Worm (Caenorhabditis elegans) whole organism, late embryonic: ENCODE results near the gene gst-8.

Experiments
- C08G9.2 ChIP-seq: sonication (generic microtip); optimal IDR thresholded peaks from 2 replicates; lab custom pipeline; 2016; ENCODE audit warnings: mild to moderate bottlenecking, missing genetic modification characterization, moderate library complexity, missing compliant biosample characterization
- C38D4.7 ChIP-seq: fragments of 200-800 bp; sonication (Bioruptor generic); optimal IDR thresholded peaks from 2 replicates; lab custom pipeline; 2018; ENCODE audit warnings: mild to moderate bottlenecking, missing genetic modification characterization, moderate library complexity, missing compliant biosample characterization
- F13H6.1 ChIP-seq: sonication (generic microtip); optimal IDR thresholded peaks from 2 replicates; lab custom pipeline; 2016; ENCODE audit warnings: missing genetic modification characterization, missing compliant biosample characterization
- K09A11.1 ChIP-seq: sonication (generic microtip); optimal IDR thresholded peaks from 2 replicates; lab custom pipeline; 2017; ENCODE audit warnings: antibody characterized with exemption, mild to moderate bottlenecking, missing genetic modification characterization, missing compliant biosample characterization; ENCODE audit not compliant: insufficient read depth
- T23F11.4 ChIP-seq: fragments of 200-800 bp; sonication (Bioruptor generic); optimal IDR thresholded peaks from 2 replicates; lab custom pipeline; 2018; ENCODE audit warnings: mild to moderate bottlenecking, missing genetic modification characterization, missing compliant biosample characterization
- ama-1 ChIP-seq: fragments of 150-350 bp; optimal IDR thresholded peaks from 2 replicates; lab custom pipeline; 2014
- ceh-2 ChIP-seq: sonication (generic microtip); optimal IDR thresholded peaks from 2 replicates; lab custom pipeline; 2016; ENCODE audit warnings: missing genotype, missing genetic modification characterization, missing compliant biosample characterization
- ceh-22 ChIP-seq: sonication (generic microtip); optimal IDR thresholded peaks from 2 replicates; lab custom pipeline; 2017; ENCODE audit warnings: missing biosample characterization, missing genetic modification characterization
- ceh-30 ChIP-seq: fragments of 150-350 bp; optimal IDR thresholded peaks from 2 replicates; lab custom pipeline; 2014; ENCODE audit warnings: missing biosample characterization, missing genetic modification characterization
- ceh-31 ChIP-seq: sonication (generic microtip); optimal IDR thresholded peaks from 2 replicates; lab custom pipeline; 2016; ENCODE audit warnings: missing genetic modification characterization, missing compliant biosample characterization
- ceh-6 ChIP-seq: fragments of 200-800 bp; sonication (Bioruptor generic); optimal IDR thresholded peaks from 2 replicates; lab custom pipeline; 2018; ENCODE audit warnings: mild to moderate bottlenecking, missing genetic modification characterization, missing compliant biosample characterization
- ceh-9 ChIP-seq: sonication (generic microtip); optimal IDR thresholded peaks from 2 replicates; lab custom pipeline; 2016; ENCODE audit warnings: mild to moderate bottlenecking, missing genetic modification characterization, inconsistent platforms, missing compliant biosample characterization
- che-1 ChIP-seq: sonication (generic microtip); optimal IDR thresholded peaks from 2 replicates; lab custom pipeline; 2016; ENCODE audit warnings: mild to moderate bottlenecking, missing genetic modification characterization, missing compliant biosample characterization
- dmd-4 ChIP-seq: sonication (generic microtip); optimal IDR thresholded peaks from 2 replicates; lab custom pipeline; 2016; ENCODE audit warnings: borderline replicate concordance, missing genetic modification characterization, missing compliant biosample characterization
- dve-1 ChIP-seq: sonication (generic microtip); optimal IDR thresholded peaks from 2 replicates; lab custom pipeline; 2017; ENCODE audit warnings: antibody characterized with exemption, mild to moderate bottlenecking, missing genetic modification characterization, missing compliant biosample characterization
- elt-2 ChIP-seq: sonication (generic microtip); optimal IDR thresholded peaks from 2 replicates; lab custom pipeline; 2016; ENCODE audit warnings: missing genetic modification reagents, missing genetic modification characterization, missing compliant biosample characterization
- elt-4 ChIP-seq: sonication (generic microtip); optimal IDR thresholded peaks from 2 replicates; lab custom pipeline; 2016; ENCODE audit warnings: missing genetic modification characterization, missing compliant biosample characterization
- fax-1 ChIP-seq: sonication (generic microtip); optimal IDR thresholded peaks from 2 replicates; lab custom pipeline; 2016; ENCODE audit warnings: missing genotype, missing genetic modification characterization, missing compliant biosample characterization
- fkh-10 ChIP-seq: fragments of 150-350 bp; optimal IDR thresholded peaks from 2 replicates; lab custom pipeline; 2014; ENCODE audit warnings: missing biosample characterization, missing genetic modification reagents, missing genetic modification characterization
- gmeb-2 ChIP-seq: sonication (generic microtip); optimal IDR thresholded peaks from 2 replicates; lab custom pipeline; 2016; ENCODE audit warnings: missing genetic modification characterization, inconsistent platforms, missing compliant biosample characterization
- hlh-13 ChIP-seq: fragments of 200-800 bp; sonication (Bioruptor generic); optimal IDR thresholded peaks from 2 replicates; lab custom pipeline; 2018; ENCODE audit warnings: mild to moderate bottlenecking, missing genetic modification characterization, missing compliant biosample characterization
- hlh-6 ChIP-seq: sonication (generic microtip); optimal IDR thresholded peaks from 2 replicates; lab custom pipeline; 2016; ENCODE audit warnings: missing genotype, missing genetic modification characterization, missing compliant biosample characterization
- hlh-8 ChIP-seq: sonication (generic microtip); optimal IDR thresholded peaks from 2 replicates; lab custom pipeline; 2016; ENCODE audit warnings: missing genotype, missing genetic modification characterization, missing compliant biosample characterization
- lim-6 ChIP-seq: sonication (generic microtip); optimal IDR thresholded peaks from 2 replicates; lab custom pipeline; 2016; ENCODE audit warnings: missing genetic modification characterization, missing compliant biosample characterization
- nfya-1 ChIP-seq: sonication (generic microtip); optimal IDR thresholded peaks from 2 replicates; lab custom pipeline; 2017; ENCODE audit warnings: missing genetic modification characterization, mild to moderate bottlenecking, missing compliant biosample characterization, antibody characterized with exemption, moderate library complexity
- nhr-11 ChIP-seq: fragments of 150-350 bp; optimal IDR thresholded peaks from 2 replicates; lab custom pipeline; 2014; ENCODE audit warnings: missing biosample characterization, missing genetic modification characterization
- nhr-232 ChIP-seq: sonication (generic microtip); optimal IDR thresholded peaks from 2 replicates; lab custom pipeline; 2016; ENCODE audit warnings: missing genetic modification characterization, missing compliant biosample characterization
- npax-4 ChIP-seq: sonication (generic microtip); optimal IDR thresholded peaks from 2 replicates; lab custom pipeline; 2016; ENCODE audit warnings: missing genetic modification characterization, missing compliant biosample characterization
- pag-3 ChIP-seq: sonication (generic microtip); optimal IDR thresholded peaks from 2 replicates; lab custom pipeline; 2016; ENCODE audit warnings: missing compliant biosample characterization, missing genetic modification characterization, borderline replicate concordance
- pat-9 ChIP-seq: fragments of 200-800 bp; sonication (Bioruptor generic); optimal IDR thresholded peaks from 2 replicates; lab custom pipeline; 2018; ENCODE audit warnings: mild to moderate bottlenecking, missing genetic modification characterization, moderate library complexity, missing compliant biosample characterization
- pax-1 ChIP-seq: fragments of 150-350 bp; optimal IDR thresholded peaks from 2 replicates; lab custom pipeline; 2014; ENCODE audit warnings: missing biosample characterization, missing genetic modification characterization
- pha-2 ChIP-seq: sonication (generic microtip); optimal IDR thresholded peaks from 2 replicates; lab custom pipeline; 2017; ENCODE audit warnings: mild to moderate bottlenecking, missing genetic modification characterization, missing compliant biosample characterization
- pha-4 ChIP-seq: fragments of 150-350 bp; optimal IDR thresholded peaks from 2 replicates; lab custom pipeline; 2018; ENCODE audit warnings: missing biosample characterization, missing genetic modification reagents, missing genetic modification characterization
- pqm-1 ChIP-seq: sonication (generic microtip); optimal IDR thresholded peaks from 2 replicates; lab custom pipeline; 2016; ENCODE audit warnings: missing genetic modification characterization, missing compliant biosample characterization
- ref-2 ChIP-seq: sonication (generic microtip); optimal IDR thresholded peaks from 2 replicates; lab custom pipeline; 2016; ENCODE audit warnings: missing genetic modification characterization, missing compliant biosample characterization
- rnt-1 ChIP-seq: sonication (generic microtip); optimal IDR thresholded peaks from 2 replicates; lab custom pipeline; 2016; ENCODE audit warnings: missing genetic modification characterization, missing compliant biosample characterization
- sdc-2 ChIP-seq: sonication (generic microtip); optimal IDR thresholded peaks from 2 replicates; lab custom pipeline; 2016; ENCODE audit warnings: missing genotype, missing genetic modification characterization, missing compliant biosample characterization
- sox-2 ChIP-seq: fragments of 200-800 bp; sonication (Bioruptor generic); IDR thresholded peaks from 2 replicates; pipeline ENCODE4 v1.3.6; 2022; ENCODE audit warnings: missing genetic modification reagents, missing genetic modification characterization, missing compliant biosample characterization
- sox-4 ChIP-seq: sonication (generic microtip); optimal IDR thresholded peaks from 2 replicates; lab custom pipeline; 2017; ENCODE audit warnings: mild to moderate bottlenecking, missing genetic modification characterization, inconsistent platforms, missing compliant biosample characterization
- syd-9 ChIP-seq: sonication (generic microtip); optimal IDR thresholded peaks from 2 replicates; lab custom pipeline; 2016; ENCODE audit warnings: mild to moderate bottlenecking, missing genetic modification characterization, moderate library complexity, missing compliant biosample characterization
- tbx-2 ChIP-seq: sonication (generic microtip); optimal IDR thresholded peaks from 2 replicates; lab custom pipeline; 2016; ENCODE audit warnings: missing genetic modification characterization, missing compliant biosample characterization
- unc-3 ChIP-seq, 2 experiments: fragments of 200-800 bp in 1 of 2; sonication (Bioruptor generic) in 1 of 2; sonication (generic microtip) in 1 of 2; conservative IDR thresholded peaks in 1 of 2; optimal IDR thresholded peaks in 1 of 2; 2 replicates each; pipeline versions ENCODE4 v1.3.6 to Lab custom; 2016 to 2022; ENCODE audit warnings: missing compliant biosample characterization in 2 of 2, missing genetic modification characterization in 2 of 2, missing genetic modification reagents in 1 of 2
- unc-42 ChIP-seq: sonication (generic microtip); optimal IDR thresholded peaks from 2 replicates; lab custom pipeline; 2016; ENCODE audit warnings: missing genotype, missing genetic modification characterization, missing compliant biosample characterization
- ztf-16 ChIP-seq: sonication (generic microtip); optimal IDR thresholded peaks from 2 replicates; lab custom pipeline; 2017; ENCODE audit warnings: missing genetic modification characterization, missing compliant biosample characterization

The gst-8 gene

ce11 chrII:4851594-4852106, 31.9 kb upstream of the gst-8 start, which contains the start of gene dnj-9 (continued):
- peak; percentile 44 for TF ChIP-seq pha-2
- no peak for TF ChIP-seq pag-3 (tag; lab: Kevin White, UChicago)
- TF ChIP-seq pax-1 (tag; lab: Kevin White, UChicago): peak; percentile 20
- TF ChIP-seq tbx-2 (tag; lab: Kevin White, UChicago): peak; percentile 70
- peak; percentile 24 for TF ChIP-seq C38D4.7
- TF ChIP-seq dmd-4: no peak
- TF ChIP-seq fkh-10 (GFP tag; lab: Kevin White, UChicago): no peak
- peak; percentile 78 for TF ChIP-seq nfya-1
- TF ChIP-seq sox-2 (GFP tag; lab: Robert Waterston, UW): no peak; the same call in 1 of the 2 replicates
- no peak for TF ChIP-seq elt-4 (tag; lab: Kevin White, UChicago)
- TF ChIP-seq ref-2 (tag; lab: Kevin White, UChicago): peak; percentile 28
- TF ChIP-seq ceh-22 (tag; lab: Kevin White, UChicago): no peak
- TF ChIP-seq pqm-1 (tag; lab: Kevin White, UChicago): no peak
- TF ChIP-seq gmeb-2 (tag; lab: Kevin White, UChicago): peak; percentile 19
- TF ChIP-seq sdc-2 (tag; lab: Kevin White, UChicago): peak; percentile 10
- no peak for TF ChIP-seq pha-4
- peak; percentile 56 for TF ChIP-seq sox-4 (tag; lab: Kevin White, UChicago)
- TF ChIP-seq nhr-232 (tag; lab: Kevin White, UChicago): peak; percentile 6
- TF ChIP-seq hlh-6: peak; percentile 14
- peak; percentile 46 for TF ChIP-seq dve-1 (tag; lab: Kevin White, UChicago)
- peak; percentile 1 for TF ChIP-seq fax-1
- 0 out of 2 replicates have a peak, but pooled peaks have one; percentile 22 for TF ChIP-seq unc-3 (GFP tag; conservative IDR thresholded peaks at IDR 0.05; lab: Robert Waterston, UW)
- peak; percentile 27 for TF ChIP-seq unc-3 (tag; optimal IDR thresholded peaks at IDR 0.05; lab: Kevin White, UChicago)
- TF ChIP-seq pat-9: peak; percentile 37
- peak; percentile 32 for TF ChIP-seq ztf-16 (tag; lab: Kevin White, UChicago)
- TF ChIP-seq hlh-8 (tag; lab: Kevin White, UChicago): peak; percentile 11
- TF ChIP-seq hlh-13: no peak
- peak; percentile 45 for TF ChIP-seq C08G9.2 (tag; lab: Kevin White, UChicago)

DNA sequence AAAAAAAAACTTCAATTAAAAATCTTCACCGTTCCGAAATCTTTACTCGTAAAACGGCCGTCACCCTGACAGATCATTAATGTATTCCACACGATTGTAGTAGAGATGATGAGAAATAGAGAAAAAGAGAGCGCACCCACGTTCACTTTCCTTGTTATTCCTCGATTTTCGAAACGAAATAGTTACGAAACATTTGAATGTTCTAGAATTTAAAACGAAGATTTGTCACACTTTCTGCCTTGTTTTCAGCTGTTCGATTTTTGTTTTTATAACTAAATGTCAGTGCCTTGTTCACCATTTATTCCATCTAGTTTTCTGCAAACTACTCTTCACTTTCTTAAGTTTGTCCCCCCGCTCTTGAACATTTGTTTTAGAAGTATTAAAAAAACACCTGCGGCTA, 28.8 kb upstream of the gst-8 start:
- TF ChIP-seq tbx-2 (tag; lab: Kevin White, UChicago) (no peak), ceh-9 (tag; lab: Kevin White, UChicago) (no peak), elt-2 (no peak), unc-3 (GFP tag; conservative IDR thresholded peaks at IDR 0.05; lab: Robert Waterston, UW) (no peak), unc-3 (tag; optimal IDR thresholded peaks at IDR 0.05; lab: Kevin White, UChicago) (no peak), hlh-6 (no peak), pax-1 (tag; lab: Kevin White, UChicago) (no peak), che-1 (tag; lab: Kevin White, UChicago) (no peak), pqm-1 (tag; lab: Kevin White, UChicago) (no peak), sdc-2 (tag; lab: Kevin White, UChicago) (no peak), K09A11.1 (tag; lab: Kevin White, UChicago) (no peak), ztf-16 (tag; lab: Kevin White, UChicago) (no peak), sox-2 (GFP tag; lab: Robert Waterston, UW) (no peak), npax-4 (tag; lab: Kevin White, UChicago) (no peak), rnt-1 (no peak)

DNA sequence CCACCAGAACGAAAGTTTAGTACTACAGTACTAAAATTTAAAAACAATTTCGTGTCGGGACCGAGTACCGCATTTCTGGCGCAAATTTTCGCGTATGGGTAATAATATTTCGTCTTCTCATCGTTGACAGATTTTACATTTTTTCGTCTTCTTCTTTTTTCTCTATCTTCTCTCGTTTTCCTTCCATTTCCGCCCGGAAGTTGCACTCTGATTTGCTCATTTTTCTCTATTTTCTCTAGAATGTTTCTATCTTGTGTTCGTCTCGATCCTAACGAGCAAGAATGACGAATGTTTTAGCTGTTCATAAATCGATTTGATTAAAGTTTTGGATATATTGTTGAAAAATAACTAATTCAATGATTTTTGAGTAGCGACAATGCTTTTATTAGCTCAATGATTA, 28.0 kb upstream of the gst-8 start:
- TF ChIP-seq unc-42 (peak; percentile 22), unc-3 (GFP tag; conservative IDR thresholded peaks at IDR 0.05; lab: Robert Waterston, UW) (no peak), unc-3 (tag; optimal IDR thresholded peaks at IDR 0.05; lab: Kevin White, UChicago) (no peak), pax-1 (tag; lab: Kevin White, UChicago) (no peak)

DNA sequence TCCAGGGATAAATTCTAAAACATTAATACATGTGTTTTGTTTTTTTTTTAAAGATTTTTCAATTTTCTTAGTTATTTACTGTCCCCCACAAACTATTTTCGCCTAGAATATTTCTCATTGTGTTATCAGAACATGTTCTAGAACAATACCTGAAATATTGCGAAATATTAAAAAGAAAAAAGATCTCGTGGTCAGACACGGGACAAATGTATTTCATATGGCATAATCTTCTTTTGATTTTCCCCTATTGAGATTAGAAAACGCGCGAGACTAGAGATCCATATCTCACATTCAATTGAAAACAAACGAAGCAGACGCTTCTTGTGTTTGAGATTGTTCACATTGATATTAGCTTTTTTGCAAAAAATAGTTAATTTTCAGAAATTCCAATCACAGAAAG, 27.4 kb upstream of the gst-8 start:
- TF ChIP-seq ceh-31 (tag; lab: Kevin White, UChicago): no peak
- no peak for TF ChIP-seq ztf-16 (tag; lab: Kevin White, UChicago)
- TF ChIP-seq syd-9: no peak
- TF ChIP-seq hlh-6: no peak
- TF ChIP-seq ceh-2 (tag; lab: Kevin White, UChicago): no peak
- TF ChIP-seq nhr-11 (tag; lab: Kevin White, UChicago): no peak
- TF ChIP-seq pha-2: no peak
- no peak for TF ChIP-seq K09A11.1 (tag; lab: Kevin White, UChicago)
- no peak for TF ChIP-seq F13H6.1 (tag; lab: Kevin White, UChicago)
- TF ChIP-seq ceh-6 (GFP tag; lab: Kevin White, UChicago): no peak
- TF ChIP-seq pax-1 (tag; lab: Kevin White, UChicago): no peak
- no peak for TF ChIP-seq pha-4
- no peak for TF ChIP-seq T23F11.4 (GFP tag; lab: Kevin White, UChicago)
- no peak for TF ChIP-seq unc-42
- no peak for TF ChIP-seq ceh-30
- TF ChIP-seq elt-4 (tag; lab: Kevin White, UChicago): no peak
- no peak for TF ChIP-seq lim-6 (tag; lab: Kevin White, UChicago)
- no peak for TF ChIP-seq ama-1 (lab: Kevin White, UChicago)
